Fruit fly (Drosophila melanogaster) whole organism, wandering third instar larva: ENCODE measurements around the gene NUCB1.
A peak's percentile ranks its signal among the peaks of the same experiment; 100 is the strongest.

ENCODE experiments used
- CG32264 ChIP-seq: fragments of 200-800 bp; sonication (Bioruptor generic); optimal IDR thresholded peaks from 2 replicates; lab custom pipeline; 2016; ENCODE audit warnings: missing biosample characterization, missing genetic modification characterization
- CG9705 ChIP-seq: fragments of 200-800 bp; sonication (Bioruptor generic); optimal IDR thresholded peaks from 2 replicates; lab custom pipeline; 2018; ENCODE audit warnings: missing biosample characterization, mild to moderate bottlenecking, missing genetic modification characterization
- CrebA ChIP-seq: fragments of 200-800 bp; sonication (Bioruptor generic); optimal IDR thresholded peaks from 2 replicates; lab custom pipeline; 2016; ENCODE audit warnings: missing biosample characterization, mild to moderate bottlenecking, missing genetic modification characterization, borderline replicate concordance
- Dif ChIP-seq: fragments of 200-275, 200-300 bp; sonication (Bioruptor generic); optimal IDR thresholded peaks from 2 replicates; lab custom pipeline; 2018; ENCODE audit warnings: missing biosample characterization, missing genetic modification characterization; ENCODE audit not compliant: partially characterized antibody
- GATAd ChIP-seq: sonication (Bioruptor generic); optimal IDR thresholded peaks from 2 replicates; lab custom pipeline; 2016; ENCODE audit warnings: missing biosample characterization, missing genetic modification characterization
- HLH106 ChIP-seq: fragments of 200-800 bp; optimal IDR thresholded peaks from 3 replicates; lab custom pipeline; 2019; ENCODE audit warnings: missing biosample characterization, mild to moderate bottlenecking, missing genetic modification characterization, moderate library complexity
- Hnf4 ChIP-seq: fragments of 200-800 bp; sonication (Bioruptor generic); optimal IDR thresholded peaks from 2 replicates; lab custom pipeline; 2016; ENCODE audit warnings: missing biosample characterization, mild to moderate bottlenecking, missing genetic modification characterization
- Hr78 ChIP-seq: fragments of >200 bp; optimal IDR thresholded peaks from 2 replicates; lab custom pipeline; 2017; ENCODE audit warnings: missing biosample characterization, missing genetic modification characterization
- Hr83 ChIP-seq: fragments of 200-300 bp; sonication (Bioruptor generic); optimal IDR thresholded peaks from 2 replicates; lab custom pipeline; 2016; ENCODE audit warnings: missing biosample characterization, mild to moderate bottlenecking, missing genetic modification characterization, moderate library complexity; ENCODE audit not compliant: poor library complexity, severe bottlenecking
- Mio ChIP-seq: sonication (Bioruptor generic); optimal IDR thresholded peaks from 2 replicates; lab custom pipeline; 2016; ENCODE audit warnings: missing biosample characterization, missing genetic modification characterization
- Myc ChIP-seq: fragments of >200 bp; optimal IDR thresholded peaks from 2 replicates; lab custom pipeline; 2017
- N ChIP-seq: fragments of >200 bp; optimal IDR thresholded peaks from 2 replicates; lab custom pipeline; 2018; ENCODE audit warnings: missing biosample characterization, missing external identifiers, missing genetic modification characterization
- Rel ChIP-seq, 2 experiments: fragments of 200-800 bp; sonication (Bioruptor generic) in 1 of 2; optimal IDR thresholded peaks; 2 replicates in 1 of 2; 3 replicates in 1 of 2; lab custom pipeline; 2016 to 2019; ENCODE audit warnings: mild to moderate bottlenecking in 2 of 2, missing biosample characterization in 2 of 2, missing genetic modification characterization in 2 of 2, moderate library complexity in 1 of 2
- Sp1 ChIP-seq: fragments of 200-800 bp; sonication (Bioruptor generic); optimal IDR thresholded peaks from 3 replicates; lab custom pipeline; 2019; ENCODE audit warnings: missing biosample characterization, mild to moderate bottlenecking, missing genetic modification characterization, moderate library complexity
- Vsx2 ChIP-seq: fragments of 200-300, 225-300 bp; sonication (Bioruptor generic); optimal IDR thresholded peaks from 2 replicates; lab custom pipeline; 2018; ENCODE audit warnings: missing biosample characterization, missing genetic modification characterization; ENCODE audit not compliant: partially characterized antibody
- brk ChIP-seq: fragments of 200-800 bp; sonication (Bioruptor generic); optimal IDR thresholded peaks from 2 replicates; lab custom pipeline; 2016; ENCODE audit warnings: missing biosample characterization, mild to moderate bottlenecking, missing genetic modification characterization
- dl ChIP-seq, 2 experiments: fragments of 175-275, 200-275 bp in 1 of 2; fragments of 200-275 bp in 1 of 2; sonication (Bioruptor generic); optimal IDR thresholded peaks; lab custom pipeline; 2018; ENCODE audit warnings: mild to moderate bottlenecking in 2 of 2, missing biosample characterization in 2 of 2, missing genetic modification characterization in 2 of 2, moderate library complexity in 2 of 2; ENCODE audit not compliant: partially characterized antibody in 2 of 2, insufficient read depth in 1 of 2
- dmrt93B ChIP-seq: fragments of 200-800 bp; sonication (Bioruptor generic); optimal IDR thresholded peaks from 2 replicates; lab custom pipeline; 2018; ENCODE audit warnings: missing biosample characterization, mild to moderate bottlenecking, missing genetic modification characterization
- dsf ChIP-seq: sonication (Bioruptor generic); optimal IDR thresholded peaks from 2 replicates; lab custom pipeline; 2016; ENCODE audit warnings: missing biosample characterization, missing genetic modification characterization, borderline replicate concordance
- foxo ChIP-seq, 2 experiments: fragments of 200-800 bp; sonication (Bioruptor generic); optimal IDR thresholded peaks; 2 replicates in 1 of 2; 3 replicates in 1 of 2; lab custom pipeline; 2016 to 2017; ENCODE audit warnings: missing biosample characterization in 2 of 2, missing genetic modification characterization in 2 of 2
- h ChIP-seq: fragments of 200-800 bp; sonication (Bioruptor generic); optimal IDR thresholded peaks from 3 replicates; lab custom pipeline; 2016; ENCODE audit warnings: missing biosample characterization, mild to moderate bottlenecking, missing genetic modification characterization
- jim ChIP-seq: fragments of 175-275, 200-325 bp; sonication (Bioruptor generic); optimal IDR thresholded peaks from 2 replicates; lab custom pipeline; 2016; ENCODE audit warnings: missing biosample characterization, mild to moderate bottlenecking, missing genetic modification characterization
- lola ChIP-seq: fragments of >200 bp; optimal IDR thresholded peaks from 2 replicates; lab custom pipeline; 2017; ENCODE audit warnings: missing biosample characterization, missing genetic modification characterization
- psq ChIP-seq: fragments of 200-800 bp; sonication (Bioruptor generic); optimal IDR thresholded peaks from 3 replicates; lab custom pipeline; 2017; ENCODE audit warnings: missing biosample characterization, mild to moderate bottlenecking, missing genetic modification characterization, moderate library complexity
- rgr ChIP-seq: fragments of 200-800 bp; sonication (Bioruptor generic); optimal IDR thresholded peaks from 3 replicates; lab custom pipeline; 2016; ENCODE audit warnings: missing biosample characterization, mild to moderate bottlenecking, missing genetic modification characterization
- sage ChIP-seq: fragments of 200-800 bp; sonication (Bioruptor generic); optimal IDR thresholded peaks from 2 replicates; lab custom pipeline; 2016; ENCODE audit warnings: missing biosample characterization, mild to moderate bottlenecking, missing genetic modification characterization
- sv ChIP-seq: fragments of 200-800 bp; sonication (Bioruptor generic); optimal IDR thresholded peaks from 3 replicates; lab custom pipeline; 2016; ENCODE audit warnings: missing biosample characterization, missing genetic modification characterization
- tai ChIP-seq: sonication (Bioruptor generic); optimal IDR thresholded peaks from 2 replicates; lab custom pipeline; 2016; ENCODE audit warnings: missing biosample characterization, missing genetic modification characterization
- woc ChIP-seq: sonication (Bioruptor generic); optimal IDR thresholded peaks from 2 replicates; lab custom pipeline; 2016; ENCODE audit warnings: missing biosample characterization, mild to moderate bottlenecking, missing genetic modification characterization

NUCB1 gene

DNA sequence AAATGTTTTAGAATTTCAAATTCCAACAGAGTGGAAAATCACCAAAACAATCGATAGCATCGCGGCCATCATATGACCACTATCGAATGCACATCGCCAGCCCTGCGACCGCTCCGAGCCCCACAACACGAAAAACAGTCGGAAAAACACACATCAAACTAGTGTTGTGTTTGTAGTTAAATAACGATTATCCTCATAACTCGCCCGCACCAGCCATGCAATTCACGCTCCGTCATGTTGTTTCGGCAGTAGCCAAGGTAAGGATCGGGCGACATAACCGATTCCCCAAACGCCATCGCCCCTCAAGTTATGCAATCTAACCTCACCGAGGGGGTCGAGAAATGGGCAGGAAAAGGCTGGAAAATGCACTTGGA is 44.9 kb upstream of the NUCB1 start:
- no peak for TF ChIP-seq Rel (GFP tag; optimal IDR thresholded peaks at IDR 0.05; lab: Kevin White, UChicago)
- TF ChIP-seq Rel (tag; optimal IDR thresholded peaks at IDR 0.05; lab: Kevin White, UChicago), result peak; percentile 9
- peak; percentile 4 for TF ChIP-seq HLH106 (tag; lab: Kevin White, UChicago)
- no peak for TF ChIP-seq sv (GFP tag; lab: Kevin White, UChicago)

DNA sequence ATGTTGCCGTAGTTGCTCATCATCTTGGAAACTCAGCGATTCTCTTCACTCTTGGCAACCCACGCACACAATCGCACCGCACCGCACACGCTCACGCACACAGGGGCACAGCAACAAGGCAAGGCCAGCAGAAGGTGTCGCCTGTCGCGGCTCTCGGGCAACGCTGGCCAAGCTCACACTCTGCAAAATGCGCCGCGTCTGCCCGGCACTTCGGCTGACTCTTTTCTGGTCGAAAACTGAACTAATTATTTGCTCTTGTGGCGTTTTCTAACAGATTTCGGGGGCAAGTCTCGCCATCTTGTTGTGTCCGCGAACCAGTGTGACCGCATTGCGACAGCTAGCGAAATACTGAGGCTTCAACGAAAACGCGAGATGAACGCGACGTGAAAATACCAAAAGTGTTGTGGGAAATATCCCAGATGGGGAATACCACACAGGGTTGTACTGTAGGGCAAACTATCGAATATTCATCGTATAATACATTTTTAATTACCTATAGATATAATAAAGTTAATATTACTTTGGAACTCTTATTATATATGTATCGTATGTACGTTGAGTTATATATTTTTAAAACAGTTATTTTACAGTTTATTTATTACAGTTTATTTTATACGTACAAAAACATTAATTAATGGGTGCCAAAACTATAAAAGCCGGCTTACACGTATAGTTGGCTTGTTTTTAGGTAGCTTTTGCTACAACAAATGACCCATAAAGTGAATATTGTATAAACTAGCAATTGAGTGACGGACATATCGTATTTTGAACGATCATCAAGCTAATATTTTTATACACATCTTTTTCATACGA is 44.3 kb upstream of the NUCB1 start, which contains the start of the genes MED19 and CG7430:
TSS of gene MED19 (minus strand) at position 333 of the 813 bp plus-strand sequence.
TSS of gene CG7430 (plus strand) at position 748 of the 813 bp plus-strand sequence.
- TF ChIP-seq CG9705 (GFP tag; lab: Kevin White, UChicago) (no peak), lola (GFP tag; lab: Kevin White, UChicago) (peak; percentile 48), psq (GFP tag; lab: Kevin White, UChicago) (no peak), Dif (GFP tag; lab: Kevin White, UChicago) (no peak), dmrt93B (GFP tag; lab: Kevin White, UChicago) (peak; percentile 44), Hr83 (GFP tag; lab: Kevin White, UChicago) (peak; percentile 34), CG32264 (GFP tag; lab: Kevin White, UChicago) (no peak), dsf (GFP tag; lab: Kevin White, UChicago) (no peak), Sp1 (GFP tag; lab: Kevin White, UChicago) (peak; percentile 52), sage (GFP tag; lab: Kevin White, UChicago) (no peak), h (GFP tag; lab: Kevin White, UChicago) (peak; percentile 47), dl (GFP tag; optimal IDR thresholded peaks at IDR 0.05; lab: Kevin White, UChicago; ENCODE audit: insufficient read depth in 1 of 2, partially characterized antibody in 2 of 2) (no peak), foxo (GFP tag; optimal IDR thresholded peaks at IDR 0.05; lab: Kevin White, UChicago) (no peak), rgr (GFP tag; lab: Kevin White, UChicago) (peak; percentile 32), Mio (GFP tag; lab: Kevin White, UChicago) (no peak), sv (GFP tag; lab: Kevin White, UChicago) (no peak), Myc (lab: Kevin White, UChicago) (no peak), tai (GFP tag; lab: Kevin White, UChicago) (no peak), Vsx2 (no peak), brk (GFP tag; lab: Kevin White, UChicago) (no peak), Rel (GFP tag; optimal IDR thresholded peaks at IDR 0.05; lab: Kevin White, UChicago) (no peak), Rel (tag; optimal IDR thresholded peaks at IDR 0.05; lab: Kevin White, UChicago) (peak; percentile 68), N (GFP tag; lab: Kevin White, UChicago) (no peak), woc (GFP tag; lab: Kevin White, UChicago) (peak; percentile 11), Hr78 (GFP tag; lab: Kevin White, UChicago) (no peak), jim (GFP tag; lab: Kevin White, UChicago) (no peak), CrebA (GFP tag; lab: Kevin White, UChicago) (no peak), HLH106 (tag; lab: Kevin White, UChicago) (peak; percentile 2), Hnf4 (GFP tag; lab: Kevin White, UChicago) (no peak), GATAd (GFP tag; lab: Kevin White, UChicago) (no peak)

DNA sequence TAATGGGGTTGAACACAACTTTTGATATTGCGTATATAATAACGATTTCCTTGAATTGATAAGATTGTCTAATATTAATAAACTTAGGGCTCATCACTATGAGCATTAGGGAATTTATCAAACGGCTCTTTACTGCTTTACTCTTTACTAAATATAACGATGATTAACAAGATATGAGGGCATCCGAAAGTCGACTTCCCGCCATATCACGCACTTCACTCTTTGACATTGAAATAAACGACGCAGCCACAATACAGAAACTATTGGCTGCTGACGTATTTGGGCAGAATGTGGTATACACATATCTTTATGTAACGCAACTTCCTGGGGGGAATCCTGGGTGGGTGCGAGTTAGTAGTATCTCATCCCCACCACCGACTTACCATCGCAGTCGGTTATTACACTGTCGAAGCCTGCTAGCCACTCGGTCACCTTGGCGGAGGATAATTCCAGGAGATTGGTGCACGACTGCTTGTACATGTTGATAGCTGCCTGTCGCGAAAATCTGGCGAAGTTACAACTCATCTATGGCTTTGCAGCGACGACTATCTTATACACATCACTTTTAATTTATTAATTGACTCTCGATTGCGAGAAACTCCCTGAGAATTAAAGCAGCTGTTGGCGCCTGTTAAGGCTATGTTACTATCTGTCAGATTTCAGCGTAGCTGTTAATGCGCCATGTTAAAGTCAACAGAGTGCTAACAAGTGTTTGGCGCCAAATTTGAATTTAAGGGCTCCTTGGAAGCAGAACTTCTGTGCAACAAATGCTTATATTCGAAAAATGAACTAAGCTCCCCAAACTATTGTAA is 41.0 kb upstream of the NUCB1 start, which contains the start of gene CG5567:
TSS of gene CG5567 (minus strand) at position 653 of the 812 bp plus-strand sequence.
- TF ChIP-seq dl (GFP tag; optimal IDR thresholded peaks at IDR 0.05; lab: Kevin White, UChicago; ENCODE audit: insufficient read depth in 1 of 2, partially characterized antibody in 2 of 2) (no peak), foxo (GFP tag; optimal IDR thresholded peaks at IDR 0.05; lab: Kevin White, UChicago) (peak in 1 of 2 experiments; percentile 23), woc (GFP tag; lab: Kevin White, UChicago) (peak; percentile 41), Rel (GFP tag; optimal IDR thresholded peaks at IDR 0.05; lab: Kevin White, UChicago) (no peak), Rel (tag; optimal IDR thresholded peaks at IDR 0.05; lab: Kevin White, UChicago) (peak; percentile 23)
